Worm (Caenorhabditis elegans): ENCODE data around the gene T25E12.6.

DNA sequence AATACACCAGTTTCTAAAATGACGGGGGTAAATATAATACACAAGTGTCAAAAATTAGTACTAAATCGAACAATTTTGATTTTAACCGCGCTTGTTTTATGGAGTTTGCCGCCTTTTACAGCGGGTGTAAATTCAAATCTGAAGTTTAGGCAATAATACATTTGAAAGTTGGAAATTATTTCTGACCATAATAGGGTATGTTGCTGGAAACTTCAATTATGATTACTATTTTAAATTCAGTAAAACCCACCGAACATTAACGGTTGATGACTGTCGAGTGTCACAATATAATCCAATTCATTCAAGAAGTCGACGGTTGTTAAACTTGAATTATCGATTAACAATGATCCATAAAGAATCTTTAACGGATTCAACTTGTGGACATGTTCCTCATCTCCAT is 28.4 kb upstream of the T25E12.6 start:
- TF ChIP-seq tab-1 (GFP tag; IDR thresholded peaks at IDR 0.05), result no peak
- no peak for TF ChIP-seq med-1 (GFP tag; optimal IDR thresholded peaks at IDR 0.05; ENCODE audit: insufficient read depth)
- no peak for TF ChIP-seq flt-1 (GFP tag; IDR thresholded peaks at IDR 0.05)
- no peak for TF ChIP-seq T22C8.4 (GFP tag; IDR thresholded peaks at IDR 0.05)
